Worm (Caenorhabditis elegans) whole organism, L4 larva: Measurements from ENCODE around the gene F13B6.3.
A peak's percentile ranks its signal among the peaks of the same experiment; 100 is the strongest.

Experiments used
- D1046.2 ChIP-seq: fragments of 200-800 bp; sonication (Bioruptor generic); IDR thresholded peaks from 2 replicates; pipeline ENCODE4 v1.3.6; 2022; ENCODE audit warnings: missing genetic modification characterization, missing compliant biosample characterization
- F10B5.3 ChIP-seq: sonication (generic microtip); optimal IDR thresholded peaks from 2 replicates; lab custom pipeline; 2016; ENCODE audit warnings: mild to moderate bottlenecking, missing genetic modification characterization, missing compliant biosample characterization
- F37D6.2 ChIP-seq: sonication (generic microtip); optimal IDR thresholded peaks from 2 replicates; lab custom pipeline; 2016; ENCODE audit warnings: mild to moderate bottlenecking, missing genetic modification characterization, missing compliant biosample characterization
- Y105C5A.15 ChIP-seq: fragments of 200-800 bp; sonication (Bioruptor generic); IDR thresholded peaks from 2 replicates; pipeline ENCODE4 v1.3.6; 2022; ENCODE audit warnings: missing genetic modification characterization, missing compliant biosample characterization
- Y75B8A.6 ChIP-seq: fragments of 200-800 bp; sonication (Bioruptor generic); IDR thresholded peaks from 2 replicates; pipeline ENCODE4 v1.3.6; 2022; ENCODE audit warnings: missing genetic modification reagents, missing genetic modification characterization, missing compliant biosample characterization
- ZK337.2 ChIP-seq: fragments of 200-800 bp; sonication (Bioruptor generic); IDR thresholded peaks from 2 replicates; pipeline ENCODE4 v1.3.6; 2022; ENCODE audit warnings: missing genetic modification reagents, missing genetic modification characterization, missing compliant biosample characterization
- ZK546.5 ChIP-seq, 2 experiments: sonication (generic microtip); optimal IDR thresholded peaks; 2 replicates each; lab custom pipeline; 2017; ENCODE audit warnings: missing biosample characterization in 2 of 2, missing genetic modification characterization in 2 of 2
- ceh-44 ChIP-seq: fragments of 200-800 bp; sonication (Bioruptor generic); IDR thresholded peaks from 2 replicates; pipeline ENCODE4 v1.3.6; 2022; ENCODE audit warnings: missing genetic modification reagents, missing genetic modification characterization, missing compliant biosample characterization
- ceh-62 ChIP-seq: sonication (generic microtip); optimal IDR thresholded peaks from 2 replicates; lab custom pipeline; 2017; ENCODE audit warnings: missing biosample characterization, missing genetic modification characterization
- ces-1 ChIP-seq: fragments of 150-350 bp; sonication (generic microtip); optimal IDR thresholded peaks from 4 replicates; lab custom pipeline; 2014; ENCODE audit warnings: missing biosample characterization, missing genetic modification reagents, missing genetic modification characterization
- cey-2 ChIP-seq: sonication (generic microtip); optimal IDR thresholded peaks from 3 replicates; lab custom pipeline; 2017; ENCODE audit warnings: missing genetic modification characterization, mild to moderate bottlenecking, missing compliant biosample characterization, antibody characterized with exemption, borderline replicate concordance; ENCODE audit not compliant: insufficient read depth
- daf-12 ChIP-seq: fragments of 150-350 bp; optimal IDR thresholded peaks from 2 replicates; lab custom pipeline; 2014; ENCODE audit warnings: missing biosample characterization, missing genetic modification reagents, missing genetic modification characterization
- daf-16 ChIP-seq, 3 experiments: sonication (generic microtip); optimal IDR thresholded peaks; 2 replicates each; lab custom pipeline; 2016 to 2017; ENCODE audit warnings: missing genetic modification characterization in 3 of 3, missing genetic modification reagents in 3 of 3, mild to moderate bottlenecking in 2 of 3, missing compliant biosample characterization in 2 of 3, missing biosample characterization in 1 of 3, moderate library complexity in 1 of 3
- daf-19 ChIP-seq: fragments of 200-800 bp; sonication (Bioruptor generic); conservative IDR thresholded peaks from 2 replicates; pipeline ENCODE4 v1.3.6; 2022; ENCODE audit warnings: missing genetic modification characterization, missing compliant biosample characterization
- daf-8 ChIP-seq: fragments of 200-800 bp; sonication (Bioruptor generic); IDR thresholded peaks from 2 replicates; pipeline ENCODE4 v1.3.6; 2022; ENCODE audit warnings: missing genetic modification characterization, missing compliant biosample characterization
- dmd-8 ChIP-seq: fragments of 200-800 bp; sonication (Bioruptor generic); IDR thresholded peaks from 2 replicates; pipeline ENCODE4 v1.3.6; 2022; ENCODE audit warnings: missing genetic modification characterization, missing compliant biosample characterization
- dmd-9 ChIP-seq: fragments of 200-800 bp; sonication (Bioruptor generic); IDR thresholded peaks from 2 replicates; pipeline ENCODE4 v1.3.6; 2022; ENCODE audit warnings: missing genetic modification reagents, missing genetic modification characterization, missing compliant biosample characterization
- dve-1 ChIP-seq: sonication (generic microtip); optimal IDR thresholded peaks from 2 replicates; lab custom pipeline; 2017; ENCODE audit warnings: antibody characterized with exemption, mild to moderate bottlenecking, missing genetic modification characterization, missing compliant biosample characterization; ENCODE audit not compliant: insufficient read depth
- egl-27 ChIP-seq: sonication (generic microtip); optimal IDR thresholded peaks from 3 replicates; lab custom pipeline; 2017; ENCODE audit warnings: missing biosample characterization, missing genetic modification reagents, missing genetic modification characterization
- egl-43 ChIP-seq: fragments of 200-800 bp; sonication (Bioruptor generic); IDR thresholded peaks from 2 replicates; pipeline ENCODE4 v1.3.6; 2022; ENCODE audit warnings: missing genetic modification reagents, missing genetic modification characterization, missing compliant biosample characterization
- hif-1 ChIP-seq, 2 experiments: sonication (generic microtip); optimal IDR thresholded peaks; 2 replicates each; lab custom pipeline; 2016 to 2017; ENCODE audit warnings: missing compliant biosample characterization in 2 of 2, missing genetic modification characterization in 2 of 2, missing genetic modification reagents in 2 of 2, missing genotype in 2 of 2, mild to moderate bottlenecking in 1 of 2
- hlh-11 ChIP-seq: fragments of 200-800 bp; sonication (Bioruptor generic); optimal IDR thresholded peaks from 2 replicates; lab custom pipeline; 2018; ENCODE audit warnings: mild to moderate bottlenecking, missing genetic modification characterization, missing compliant biosample characterization
- hlh-30 ChIP-seq: sonication (generic microtip); optimal IDR thresholded peaks from 2 replicates; lab custom pipeline; 2017; ENCODE audit warnings: antibody characterized with exemption, mild to moderate bottlenecking, missing genetic modification characterization, missing compliant biosample characterization; ENCODE audit not compliant: insufficient read depth
- hmg-1.1 ChIP-seq: fragments of 200-800 bp; sonication (Bioruptor generic); IDR thresholded peaks from 2 replicates; pipeline ENCODE4 v1.3.6; 2022; ENCODE audit warnings: missing genetic modification reagents, missing genetic modification characterization, missing compliant biosample characterization
- jun-1 ChIP-seq: fragments of 150-350 bp; optimal IDR thresholded peaks from 2 replicates; lab custom pipeline; 2014; ENCODE audit warnings: missing biosample characterization, missing genetic modification reagents, missing genetic modification characterization
- lin-1 ChIP-seq: fragments of 200-800 bp; sonication (Bioruptor generic); IDR thresholded peaks from 2 replicates; pipeline ENCODE4 v1.3.6; 2022; ENCODE audit warnings: missing genetic modification reagents, missing genetic modification characterization, missing compliant biosample characterization
- lin-13 ChIP-seq: fragments of 150-350 bp; optimal IDR thresholded peaks from 2 replicates; lab custom pipeline; 2014; ENCODE audit warnings: missing biosample characterization, missing genetic modification reagents, missing genetic modification characterization
- madf-5 ChIP-seq, 2 experiments: fragments of 200-800 bp; sonication (Bioruptor generic); IDR thresholded peaks; 2 replicates each; pipeline ENCODE4 v1.3.6; 2022; ENCODE audit warnings: missing compliant biosample characterization in 2 of 2, missing genetic modification characterization in 2 of 2
- mdl-1 ChIP-seq, 2 experiments: fragments of 150-350 bp in 1 of 2; sonication (generic microtip) in 1 of 2; optimal IDR thresholded peaks; 2 replicates each; lab custom pipeline; 2014 to 2017; ENCODE audit warnings: missing biosample characterization in 2 of 2, missing genetic modification characterization in 2 of 2
- mdt-29 ChIP-seq: fragments of 200-800 bp; sonication (Bioruptor generic); IDR thresholded peaks from 2 replicates; pipeline ENCODE4 v1.3.6; 2022; ENCODE audit warnings: missing genetic modification reagents, missing genetic modification characterization, missing compliant biosample characterization
- mxl-2 ChIP-seq: fragments of 200-800 bp; sonication (Bioruptor generic); conservative IDR thresholded peaks from 2 replicates; pipeline ENCODE4 v1.3.6; 2022; ENCODE audit warnings: missing genetic modification reagents, missing genetic modification characterization, missing compliant biosample characterization
- mxl-3 ChIP-seq: fragments of 200-800 bp; sonication (Bioruptor generic); optimal IDR thresholded peaks from 2 replicates; lab custom pipeline; 2018; ENCODE audit warnings: mild to moderate bottlenecking, missing genetic modification characterization, missing compliant biosample characterization
- nhr-10 ChIP-seq: fragments of 150-350 bp; optimal IDR thresholded peaks from 2 replicates; lab custom pipeline; 2014; ENCODE audit warnings: missing biosample characterization, missing genetic modification characterization
- nhr-28 ChIP-seq: fragments of 150-350 bp; optimal IDR thresholded peaks from 2 replicates; lab custom pipeline; 2014; ENCODE audit warnings: missing biosample characterization, missing genetic modification characterization
- nhr-42 ChIP-seq: fragments of 200-800 bp; sonication (Bioruptor generic); IDR thresholded peaks from 2 replicates; pipeline ENCODE4 v1.3.6; 2022; ENCODE audit warnings: missing genetic modification characterization, missing compliant biosample characterization
- nhr-48 ChIP-seq: sonication (generic microtip); optimal IDR thresholded peaks from 2 replicates; lab custom pipeline; 2016; ENCODE audit warnings: mild to moderate bottlenecking, missing genetic modification characterization, missing compliant biosample characterization
- nhr-6 ChIP-seq: fragments of 150-350 bp; optimal IDR thresholded peaks from 2 replicates; lab custom pipeline; 2014; ENCODE audit warnings: missing biosample characterization, missing genetic modification characterization
- pha-4 ChIP-seq, 2 experiments: fragments of 150-350 bp in 1 of 2; fragments of 200-800 bp in 1 of 2; sonication (Bioruptor generic) in 1 of 2; IDR thresholded peaks in 1 of 2; optimal IDR thresholded peaks in 1 of 2; 2 replicates each; pipeline versions ENCODE4 v1.3.6 to Lab custom; 2014 to 2022; ENCODE audit warnings: missing genetic modification characterization in 2 of 2, missing genetic modification reagents in 2 of 2, missing biosample characterization in 1 of 2, missing compliant biosample characterization in 1 of 2
- php-3 ChIP-seq: fragments of 200-800 bp; sonication (Bioruptor generic); IDR thresholded peaks from 2 replicates; pipeline ENCODE4 v1.3.6; 2022; ENCODE audit warnings: missing genetic modification reagents, missing genetic modification characterization, missing compliant biosample characterization
- skn-1 ChIP-seq: fragments of 150-350 bp; optimal IDR thresholded peaks from 2 replicates; lab custom pipeline; 2014; ENCODE audit warnings: missing biosample characterization, missing genetic modification characterization
- snpc-1.2 ChIP-seq: fragments of 200-800 bp; sonication (Bioruptor generic); IDR thresholded peaks from 2 replicates; pipeline ENCODE4 v1.3.6; 2022; ENCODE audit warnings: missing genetic modification reagents, missing genetic modification characterization, missing compliant biosample characterization
- snpc-4 ChIP-seq: fragments of 150-350 bp; optimal IDR thresholded peaks from 2 replicates; lab custom pipeline; 2014; ENCODE audit warnings: missing biosample characterization, missing genetic modification characterization
- tag-97 ChIP-seq: fragments of 200-800 bp; sonication (Bioruptor generic); IDR thresholded peaks from 2 replicates; pipeline ENCODE4 v1.3.6; 2022; ENCODE audit warnings: missing genetic modification characterization, missing compliant biosample characterization
- unc-130 ChIP-seq: sonication (generic microtip); optimal IDR thresholded peaks from 2 replicates; lab custom pipeline; 2016; ENCODE audit warnings: missing genetic modification reagents, missing genetic modification characterization, missing compliant biosample characterization
- vab-7 ChIP-seq: fragments of 200-800 bp; sonication (Bioruptor generic); IDR thresholded peaks from 2 replicates; pipeline ENCODE4 v1.3.6; 2022; ENCODE audit warnings: missing genetic modification reagents, missing genetic modification characterization, missing compliant biosample characterization
- zag-1 ChIP-seq: fragments of 150-350 bp; optimal IDR thresholded peaks from 2 replicates; lab custom pipeline; 2014; ENCODE audit warnings: missing biosample characterization, missing genetic modification characterization
- zip-11 ChIP-seq: fragments of 200-800 bp; sonication (Bioruptor generic); IDR thresholded peaks from 2 replicates; pipeline ENCODE4 v1.3.6; 2022; ENCODE audit warnings: missing genetic modification characterization, missing compliant biosample characterization
- zip-2 ChIP-seq: fragments of 150-350 bp; optimal IDR thresholded peaks from 2 replicates; lab custom pipeline; 2014; ENCODE audit warnings: missing biosample characterization, missing genetic modification characterization

Gene F13B6.3

DNA sequence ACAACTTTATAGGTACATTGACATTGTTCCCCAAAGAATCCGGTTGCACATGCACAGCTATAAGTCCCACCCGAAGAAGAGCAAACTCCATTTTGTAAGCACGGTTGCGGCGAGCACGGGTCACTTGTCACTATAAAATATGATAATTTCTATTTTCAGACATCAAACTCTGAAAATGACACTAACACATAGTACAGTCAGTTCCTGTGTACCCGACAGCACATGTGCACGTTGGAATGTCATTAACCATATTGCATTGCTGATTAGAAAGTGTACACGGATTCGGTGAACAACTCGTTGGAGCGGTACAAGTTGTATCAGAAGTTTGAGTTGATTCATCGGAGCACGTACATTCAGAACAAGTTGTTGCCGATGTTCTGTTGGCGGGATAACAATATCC, 31.4 kb upstream of the F13B6.3 start (continued):
- TF ChIP-seq ces-1 (GFP tag; lab: Kevin White, UChicago) (no peak), D1046.2 (GFP tag; lab: Robert Waterston, UW) (no peak), cey-2 (tag; lab: Kevin White, UChicago) (no peak), hlh-11 (no peak), egl-27 (no peak), daf-12 (tag; lab: Kevin White, UChicago) (no peak), lin-1 (no peak), ZK546.5 (tag; optimal IDR thresholded peaks at IDR 0.05; lab: Kevin White, UChicago) (no peak), zag-1 (tag; lab: Kevin White, UChicago) (no peak), jun-1 (tag; lab: Kevin White, UChicago) (no peak), dve-1 (tag; lab: Kevin White, UChicago) (no peak), dmd-9 (no peak), egl-43 (GFP tag; lab: Robert Waterston, UW) (no peak), nhr-28 (tag; lab: Kevin White, UChicago) (peak; percentile 83), zip-2 (tag; lab: Kevin White, UChicago) (no peak), nhr-42 (no peak), skn-1 (tag; lab: Kevin White, UChicago) (no peak), zip-11 (GFP tag; lab: Robert Waterston, UW) (no peak), madf-5 (GFP tag; IDR thresholded peaks at IDR 0.05; lab: Robert Waterston, UW) (no peak), F10B5.3 (tag; lab: Kevin White, UChicago) (no peak), dmd-8 (GFP tag; lab: Robert Waterston, UW) (no peak), daf-19 (no peak), mdt-29 (no peak), nhr-48 (tag; lab: Kevin White, UChicago) (peak; percentile 15), lin-13 (GFP tag; lab: Kevin White, UChicago) (no peak), vab-7 (GFP tag; lab: Robert Waterston, UW) (no peak), tag-97 (no peak), hif-1 (tag; optimal IDR thresholded peaks at IDR 0.05; lab: Kevin White, UChicago) (no peak), ceh-44 (GFP tag; lab: Robert Waterston, UW) (no peak), nhr-10 (tag; lab: Kevin White, UChicago) (no peak), ceh-62 (tag; lab: Kevin White, UChicago) (no peak), mdl-1 (tag; optimal IDR thresholded peaks at IDR 0.05; lab: Kevin White, UChicago) (no peak), unc-130 (GFP tag; lab: Kevin White, UChicago) (no peak), snpc-1.2 (no peak), F37D6.2 (tag; lab: Kevin White, UChicago) (no peak), daf-16 (GFP tag; optimal IDR thresholded peaks at IDR 0.05; lab: Kevin White, UChicago) (no peak), daf-16 (tag; optimal IDR thresholded peaks at IDR 0.05; lab: Kevin White, UChicago) (peak; percentile 53), pha-4 (GFP tag; IDR thresholded peaks at IDR 0.05; lab: Robert Waterston, UW) (no peak), pha-4 (tag; optimal IDR thresholded peaks at IDR 0.05; lab: Kevin White, UChicago) (no peak), daf-8 (GFP tag; lab: Robert Waterston, UW) (no peak), mxl-2 (GFP tag; lab: Robert Waterston, UW) (no peak), hmg-1.1 (GFP tag; lab: Robert Waterston, UW) (no peak), mxl-3 (GFP tag; lab: Kevin White, UChicago) (peak; percentile 56), Y75B8A.6 (no peak), hlh-30 (tag; lab: Kevin White, UChicago) (peak; percentile 10), snpc-4 (tag; lab: Kevin White, UChicago) (no peak), ZK337.2 (GFP tag; lab: Robert Waterston, UW) (no peak), nhr-6 (tag; lab: Kevin White, UChicago) (no peak), Y105C5A.15 (GFP tag; lab: Robert Waterston, UW) (no peak), php-3 (GFP tag; lab: Robert Waterston, UW) (0 out of 2 replicates have a peak, but pooled peaks have one; percentile 38)
